Fruit fly (Drosophila melanogaster): ENCODE measurements around the gene noi.

noi gene

DNA sequence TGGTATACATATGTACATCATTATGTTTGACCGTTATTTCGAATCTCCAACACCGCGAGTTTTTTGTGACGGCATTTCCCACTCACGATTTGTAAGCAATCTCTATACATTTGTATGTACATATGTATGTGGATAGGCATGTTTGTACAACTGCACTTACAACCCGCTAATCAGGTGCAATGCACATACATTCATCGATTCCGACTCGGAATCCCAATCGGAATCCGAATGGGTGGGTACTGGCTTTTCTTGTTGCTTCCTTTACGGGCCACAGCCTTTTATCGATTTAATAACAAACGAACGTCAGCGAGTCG lies 19.9 kb downstream of the noi start:
- TF ChIP-seq CG8301 (tag; optimal IDR thresholded peaks at IDR 0.05) (no peak), Pif1A (GFP tag; optimal IDR thresholded peaks at IDR 0.05) (no peak), Snoo (tag; optimal IDR thresholded peaks at IDR 0.05) (no peak), CG17806 (tag; optimal IDR thresholded peaks at IDR 0.05) (no peak), EcR (GFP tag; optimal IDR thresholded peaks at IDR 0.05) (no peak), rn (GFP tag; IDR thresholded peaks at IDR 0.05) (no peak), fd96Ca (GFP tag; IDR thresholded peaks at IDR 0.05) (0 out of 3 replicates have a peak, but pooled peaks have one; percentile 39), CG8159 (tag; optimal IDR thresholded peaks at IDR 0.05) (no peak), CG13204 (GFP tag; optimal IDR thresholded peaks at IDR 0.05) (no peak), CG12605 (GFP tag; IDR thresholded peaks at IDR 0.05) (0 out of 2 replicates have a peak, but pooled peaks have one; percentile 1), CG4496 (GFP tag; IDR thresholded peaks at IDR 0.05) (no peak), gl (tag; optimal IDR thresholded peaks at IDR 0.05) (no peak), CG10348 (GFP tag; IDR thresholded peaks at IDR 0.05) (no peak)

DNA sequence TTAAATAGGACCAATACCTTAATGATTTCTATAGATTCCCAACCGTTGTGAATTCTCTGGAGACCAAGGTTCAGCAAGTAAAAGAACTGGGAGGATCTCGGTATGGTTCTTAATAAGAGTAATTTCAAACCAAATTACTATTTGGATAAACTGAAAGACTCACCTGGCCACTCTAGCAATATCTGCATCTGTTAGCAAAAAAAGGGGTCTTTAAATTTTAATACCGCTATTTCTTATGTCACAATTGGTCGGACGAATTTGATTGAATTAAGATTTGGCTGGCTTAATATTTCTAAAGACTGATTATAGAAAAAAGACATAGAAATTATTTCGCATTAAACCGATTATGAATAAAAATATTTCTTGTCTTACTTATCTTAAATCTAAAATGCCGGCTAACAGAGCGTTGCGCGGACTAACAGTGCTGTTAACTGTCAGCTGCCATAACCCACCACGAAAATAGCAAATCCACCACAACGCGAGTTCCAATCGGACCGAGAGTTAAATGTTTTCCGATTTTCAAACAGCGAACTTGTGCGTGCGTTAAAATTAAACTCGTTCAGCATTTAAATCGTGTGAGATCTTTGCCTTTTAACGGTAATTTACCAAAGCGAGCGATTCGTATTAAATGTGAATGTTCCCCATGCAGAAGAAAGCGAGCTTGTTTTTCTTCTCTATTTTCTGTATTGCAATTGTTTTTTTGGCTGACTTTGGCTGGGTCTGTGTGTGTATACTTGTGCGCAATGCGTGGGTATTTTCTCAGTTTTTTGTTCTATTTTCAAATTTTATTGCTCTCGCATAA lies 20.4 kb downstream of the noi start, which contains the start of gene CRMP:
TSS of gene CRMP (plus strand) at position 474 of the 802 bp plus-strand sequence.
- TF ChIP-seq Pif1B (GFP tag; optimal IDR thresholded peaks at IDR 0.05) (no peak), CG17806 (tag; optimal IDR thresholded peaks at IDR 0.05) (no peak), CG9948 (tag; optimal IDR thresholded peaks at IDR 0.05) (no peak), CG8301 (tag; optimal IDR thresholded peaks at IDR 0.05) (peak; percentile 32), CG10348 (GFP tag; IDR thresholded peaks at IDR 0.05) (no peak), Pif1A (GFP tag; optimal IDR thresholded peaks at IDR 0.05) (no peak), gl (tag; optimal IDR thresholded peaks at IDR 0.05) (no peak), rn (GFP tag; IDR thresholded peaks at IDR 0.05) (no peak), CG8159 (tag; optimal IDR thresholded peaks at IDR 0.05) (no peak), CG12605 (GFP tag; IDR thresholded peaks at IDR 0.05) (peak; percentile 29; the same call in 1 of the 2 replicates), fd96Ca (GFP tag; IDR thresholded peaks at IDR 0.05) (no peak), CG32121 (GFP tag; IDR thresholded peaks at IDR 0.05) (0 out of 2 replicates have a peak, but pooled peaks have one; percentile 21), D1 (tag; optimal IDR thresholded peaks at IDR 0.05) (no peak)

DNA sequence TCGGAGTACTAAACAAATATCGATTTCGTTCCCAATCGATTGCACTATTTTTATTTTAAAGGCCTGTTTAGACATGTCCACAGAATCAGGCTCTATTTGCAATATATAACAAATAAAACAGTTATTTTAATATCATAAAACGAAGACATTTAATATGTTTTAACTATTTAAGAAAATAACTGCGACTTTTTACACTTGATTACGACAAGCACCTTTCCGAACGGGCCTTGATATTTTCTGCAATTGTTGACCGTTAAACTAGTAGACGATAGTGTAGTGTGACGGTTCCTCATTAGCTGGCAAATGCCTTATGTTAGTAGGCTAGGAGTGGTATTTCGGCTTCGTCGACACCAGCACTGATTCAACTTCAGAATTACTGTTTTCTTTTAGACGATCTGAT lies 22.7 kb downstream of the noi start, which contains the start of the genes CG2931 and Rheb:
TSS of gene CG2931 (minus strand) at position 26 of the 400 bp plus-strand sequence.
TSS of gene Rheb (plus strand) at position 332 of the 400 bp plus-strand sequence.
- TF ChIP-seq CG34367 (tag; optimal IDR thresholded peaks at IDR 0.05) (peak; percentile 24), gl (tag; optimal IDR thresholded peaks at IDR 0.05) (no peak), CG32121 (GFP tag; IDR thresholded peaks at IDR 0.05) (peak; percentile 60; the same call in 1 of the 2 replicates), CG13204 (GFP tag; optimal IDR thresholded peaks at IDR 0.05) (no peak), Snoo (tag; optimal IDR thresholded peaks at IDR 0.05) (peak; percentile 36), CG4496 (GFP tag; IDR thresholded peaks at IDR 0.05) (peak; percentile 77), Ets98B (GFP tag; IDR thresholded peaks at IDR 0.05) (peak; percentile 42; the same call in 1 of the 2 replicates), CG14655 (GFP tag; optimal IDR thresholded peaks at IDR 0.05) (no peak), CG8159 (tag; optimal IDR thresholded peaks at IDR 0.05) (no peak), CG8301 (tag; optimal IDR thresholded peaks at IDR 0.05) (peak; percentile 32), CG9948 (tag; optimal IDR thresholded peaks at IDR 0.05) (peak; percentile 23), CG12605 (GFP tag; IDR thresholded peaks at IDR 0.05) (no peak), Pif1B (GFP tag; optimal IDR thresholded peaks at IDR 0.05) (peak; percentile 25), rn (GFP tag; IDR thresholded peaks at IDR 0.05) (peak; percentile 56), CG15710 (tag; optimal IDR thresholded peaks at IDR 0.05) (peak; percentile 29), CG17806 (tag; optimal IDR thresholded peaks at IDR 0.05) (peak; percentile 43)

DNA sequence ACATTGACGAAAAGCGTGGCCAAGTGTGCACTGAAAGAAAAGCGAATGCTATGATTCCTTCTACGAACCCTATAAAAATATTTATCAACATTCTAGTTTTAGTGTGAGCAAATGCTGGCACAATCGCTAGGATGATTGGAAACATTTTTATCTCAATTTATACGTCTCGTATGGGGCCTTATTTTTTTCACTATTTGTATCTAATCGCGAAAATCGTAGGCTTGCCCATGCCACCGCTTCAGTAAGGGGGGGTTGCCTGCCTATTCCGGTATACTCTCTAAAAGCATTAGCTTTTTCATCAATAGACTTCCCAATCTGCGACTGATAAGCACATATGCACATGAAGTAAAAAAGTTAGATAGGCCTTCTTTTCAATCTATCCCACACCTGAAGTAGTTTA lies 25.6 kb downstream of the noi start:
- TF ChIP-seq fd96Ca (GFP tag; IDR thresholded peaks at IDR 0.05) (peak; percentile 90), D1 (tag; optimal IDR thresholded peaks at IDR 0.05) (no peak), CG12605 (GFP tag; IDR thresholded peaks at IDR 0.05) (peak; percentile 72), Pif1B (GFP tag; optimal IDR thresholded peaks at IDR 0.05) (no peak), CG32121 (GFP tag; IDR thresholded peaks at IDR 0.05) (peak; percentile 87), CG17806 (tag; optimal IDR thresholded peaks at IDR 0.05) (peak; percentile 45), Ets98B (GFP tag; IDR thresholded peaks at IDR 0.05) (peak; percentile 91), CG10348 (GFP tag; IDR thresholded peaks at IDR 0.05) (no peak), CG8159 (tag; optimal IDR thresholded peaks at IDR 0.05) (no peak), gl (tag; optimal IDR thresholded peaks at IDR 0.05) (no peak), Snoo (tag; optimal IDR thresholded peaks at IDR 0.05) (peak; percentile 5), rn (GFP tag; IDR thresholded peaks at IDR 0.05) (peak; percentile 73), Pif1A (GFP tag; optimal IDR thresholded peaks at IDR 0.05) (no peak), CG34367 (tag; optimal IDR thresholded peaks at IDR 0.05) (no peak), CG4496 (GFP tag; IDR thresholded peaks at IDR 0.05) (peak; percentile 94)

DNA sequence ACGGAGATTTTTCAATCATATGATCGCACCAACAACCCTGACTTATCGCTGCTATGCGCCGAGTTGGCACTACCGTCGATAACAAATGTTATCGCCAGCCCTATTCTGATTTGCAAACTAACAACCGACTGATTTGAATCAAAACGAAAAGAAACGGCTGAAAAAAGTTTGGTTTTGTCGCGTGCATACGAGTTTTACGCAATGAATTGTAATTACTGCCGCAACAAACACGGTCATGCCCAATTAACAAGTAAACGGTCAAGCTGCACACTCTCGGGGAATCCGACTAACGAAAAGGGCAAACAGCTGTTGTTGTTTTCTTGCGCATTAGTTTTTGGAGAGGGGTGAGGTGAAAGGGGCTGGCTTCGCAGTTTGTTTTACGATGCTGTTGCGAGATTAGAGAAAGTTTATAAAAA lies 26.5 kb downstream of the noi start, which contains the start of the genes CG14671 and CG12746:
TSS of gene CG14671 (minus strand) at position 41 of the 416 bp plus-strand sequence.
TSS of gene CG12746 (plus strand) at position 91 of the 416 bp plus-strand sequence.
- TF ChIP-seq gl (tag; optimal IDR thresholded peaks at IDR 0.05) (no peak), CG32121 (GFP tag; IDR thresholded peaks at IDR 0.05) (no peak), D1 (tag; optimal IDR thresholded peaks at IDR 0.05) (no peak), CG13204 (GFP tag; optimal IDR thresholded peaks at IDR 0.05) (no peak), CG15710 (tag; optimal IDR thresholded peaks at IDR 0.05) (no peak), CG34367 (tag; optimal IDR thresholded peaks at IDR 0.05) (no peak), CG4496 (GFP tag; IDR thresholded peaks at IDR 0.05) (no peak)

DNA sequence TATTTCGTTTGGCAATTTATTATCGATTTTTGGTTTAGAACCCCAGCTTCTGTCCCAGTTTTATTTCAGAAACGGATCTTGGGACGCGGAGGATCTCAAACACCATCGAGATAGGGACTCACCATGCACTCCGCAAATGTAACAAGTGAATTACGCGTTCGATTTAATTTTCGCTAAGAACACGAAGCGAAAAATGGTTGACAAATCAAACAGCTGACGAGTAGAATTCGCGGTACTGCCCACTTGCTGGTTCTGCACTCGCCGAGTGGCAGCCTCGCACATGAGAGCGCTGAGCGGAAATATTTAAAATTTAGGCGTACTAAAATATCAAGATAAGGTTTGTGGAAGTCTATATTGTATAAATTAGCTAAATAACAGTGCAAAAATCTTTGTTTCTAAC lies 27.8 kb downstream of the noi start, which contains the start of gene Pi4KIIalpha:
TSS of gene Pi4KIIalpha (minus strand) at position 233 of the 400 bp plus-strand sequence.
- no peak for TF ChIP-seq D1 (tag; optimal IDR thresholded peaks at IDR 0.05)
- no peak for TF ChIP-seq CG12605 (GFP tag; IDR thresholded peaks at IDR 0.05)
- no peak for TF ChIP-seq gl (tag; optimal IDR thresholded peaks at IDR 0.05)
- TF ChIP-seq rn (GFP tag; IDR thresholded peaks at IDR 0.05) = no peak
- no peak for TF ChIP-seq CG15710 (tag; optimal IDR thresholded peaks at IDR 0.05)
- no peak for TF ChIP-seq CG10348 (GFP tag; IDR thresholded peaks at IDR 0.05)
- no peak for TF ChIP-seq Snoo (tag; optimal IDR thresholded peaks at IDR 0.05)
- TF ChIP-seq CG4496 (GFP tag; IDR thresholded peaks at IDR 0.05) = no peak

Data from whole organism, pupa.